Worm (Caenorhabditis elegans): Measurements from ENCODE around the gene H02F09.2.

DNA sequence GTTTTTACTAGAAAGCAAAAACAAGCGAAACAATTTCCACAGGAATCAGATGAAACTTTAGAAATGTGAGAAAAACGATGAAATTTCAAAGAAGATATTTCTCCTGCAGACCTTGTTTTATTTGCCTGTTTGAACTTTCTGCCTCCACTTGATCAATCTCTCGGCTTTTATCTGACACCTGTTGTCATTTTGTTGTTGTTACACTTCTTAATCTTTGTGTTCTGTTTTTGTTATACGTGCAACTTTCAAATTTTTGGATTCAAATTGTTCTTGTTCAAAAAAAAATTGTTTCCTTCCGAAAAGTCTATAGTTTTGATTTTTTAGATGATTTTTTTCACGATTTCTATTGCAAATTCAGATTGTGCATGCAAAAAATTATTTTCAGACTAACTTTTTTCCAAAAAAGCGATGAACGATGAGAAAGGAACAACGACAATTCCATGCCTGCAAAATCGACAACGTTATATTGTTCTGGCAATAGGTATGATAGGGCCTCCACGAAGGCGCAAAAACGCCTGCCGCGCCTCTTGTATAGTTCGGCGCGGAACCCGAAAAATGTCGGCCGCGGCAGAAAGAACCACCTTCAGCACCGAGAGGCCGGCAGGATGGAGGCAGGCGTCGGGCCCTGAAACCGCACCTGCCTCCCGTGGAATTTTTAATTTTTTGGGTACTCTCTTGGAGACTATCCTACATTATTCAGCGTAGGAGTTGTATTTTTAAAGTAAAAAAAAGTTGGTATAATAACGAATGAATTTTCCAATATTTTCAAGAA, 48.8 kb downstream of the H02F09.2 start, which contains the start of gene H11E01.2:
- no peak for TF ChIP-seq tab-1 (GFP tag; IDR thresholded peaks at IDR 0.05)
- TF ChIP-seq flt-1 (GFP tag; IDR thresholded peaks at IDR 0.05): no peak
- TF ChIP-seq ref-1 (GFP tag; conservative IDR thresholded peaks at IDR 0.05): no peak
- no peak for TF ChIP-seq ztf-29 (GFP tag; IDR thresholded peaks at IDR 0.05)
- TF ChIP-seq klf-2 (GFP tag; conservative IDR thresholded peaks at IDR 0.05): no peak
- TF ChIP-seq T22C8.4 (GFP tag; IDR thresholded peaks at IDR 0.05): no peak
- no peak for TF ChIP-seq med-1 (GFP tag; optimal IDR thresholded peaks at IDR 0.05; ENCODE audit: insufficient read depth)
- TF ChIP-seq ztf-23 (GFP tag; IDR thresholded peaks at IDR 0.05): no peak
